Fruit fly (Drosophila melanogaster) S2 (cell line): ENCODE measurements around the gene dnd.

ENCODE experiments used
- CG8478 ChIP-seq: fragments of >200 bp; optimal IDR thresholded peaks from 2 replicates; lab custom pipeline; 2018
- CTCF ChIP-seq, 2 experiments: fragments of >200 bp; optimal IDR thresholded peaks; 2 replicates each; lab custom pipeline; 2018

DNA sequence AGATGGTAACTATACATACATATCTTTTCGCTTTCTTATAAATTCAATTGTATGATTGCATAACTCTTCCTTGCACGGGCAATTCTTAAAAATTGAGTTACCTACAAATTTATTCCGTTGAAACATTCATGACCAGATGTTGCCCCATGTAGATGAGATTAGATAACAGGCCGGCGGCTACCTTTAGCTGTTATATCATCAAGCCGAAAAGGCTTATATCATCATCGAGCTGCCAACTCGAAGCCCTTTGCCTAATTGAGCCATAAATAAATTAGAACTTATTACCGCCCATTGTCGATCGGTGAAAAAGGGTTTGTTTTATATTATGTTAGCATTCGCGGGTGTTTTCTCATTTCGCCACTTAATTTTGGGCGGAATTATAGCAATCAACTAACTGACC is 46.7 kb downstream of the dnd start:
- TF ChIP-seq CG8478: no peak
- TF ChIP-seq CTCF (optimal IDR thresholded peaks at IDR 0.05; lab: Kevin White, UChicago): no peak
